Fruit fly (Drosophila melanogaster): ENCODE data around the gene Lam.

DNA sequence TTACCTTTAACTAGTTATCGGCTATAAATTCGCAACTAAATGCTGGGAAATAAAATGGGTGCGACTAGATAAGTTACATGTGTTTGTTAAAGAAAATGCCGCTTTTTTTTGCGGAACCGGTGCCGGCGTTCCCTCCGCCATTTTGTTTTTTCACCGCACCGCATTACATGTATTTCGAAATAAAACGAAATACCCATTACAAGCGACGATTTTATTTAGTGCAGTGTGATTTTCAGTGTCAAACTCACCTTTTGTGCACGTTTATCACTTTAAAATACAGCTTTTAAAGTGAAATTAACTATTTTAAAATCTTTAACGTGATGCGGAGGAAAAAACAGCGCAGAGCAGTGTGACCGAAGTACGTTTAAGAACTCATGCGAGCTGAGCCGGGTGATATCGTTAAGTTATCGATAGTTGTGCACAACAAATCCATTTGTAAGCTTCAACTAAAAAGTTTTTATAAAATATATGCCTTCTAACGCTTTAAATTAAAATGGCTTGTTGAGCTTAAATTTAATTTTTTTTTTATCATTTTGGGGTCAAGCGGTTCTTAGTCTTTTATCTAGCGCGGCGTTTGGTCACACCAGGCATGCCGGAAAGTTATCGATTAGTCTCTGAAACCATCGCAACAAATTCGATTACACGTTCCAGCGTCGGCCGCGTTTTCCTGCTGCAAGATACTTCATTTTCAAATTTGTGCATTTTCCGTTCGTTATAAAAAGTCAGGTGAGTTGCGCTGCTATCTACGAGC, at the start of gene Lam, which contains the start of gene Hel25E:
- TF ChIP-seq psq (optimal IDR thresholded peaks at IDR 0.05) (no peak), insv (optimal IDR thresholded peaks at IDR 0.05) (no peak), Myc (optimal IDR thresholded peaks at IDR 0.05) (no peak), Sin3A (optimal IDR thresholded peaks at IDR 0.05) (no peak), ttk (optimal IDR thresholded peaks at IDR 0.05) (no peak), h (optimal IDR thresholded peaks at IDR 0.05) (no peak)
